Fruit fly (Drosophila melanogaster) whole organism, embryonic: ENCODE measurements around the gene CG15880.

Experiments used
- Adf1 ChIP-seq: fragments of 200-800 bp; sonication (Bioruptor generic); IDR thresholded peaks from 2 replicates; pipeline ENCODE4 v1.3.6; 2022; ENCODE audit warnings: missing biosample characterization, missing genetic modification characterization
- Atf6 ChIP-seq: fragments of 200-800 bp; sonication (Bioruptor generic); IDR thresholded peaks from 2 replicates; pipeline ENCODE4 v1.3.6; 2022; ENCODE audit warnings: missing biosample characterization, missing genetic modification characterization
- Bgb ChIP-seq: fragments of 200-800 bp; sonication (Bioruptor generic); IDR thresholded peaks from 2 replicates; pipeline ENCODE4 v1.3.6; 2022; ENCODE audit warnings: missing biosample characterization, missing genetic modification characterization; ENCODE audit not compliant: partially characterized antibody
- CG11560 ChIP-seq: fragments of 200-800 bp; sonication (Bioruptor generic); IDR thresholded peaks from 3 replicates; pipeline ENCODE4 v1.3.6; 2022; ENCODE audit warnings: missing biosample characterization, missing genetic modification characterization
- CG12942 ChIP-seq: fragments of 200-800 bp; sonication (Bioruptor generic); optimal IDR thresholded peaks from 3 replicates; lab custom pipeline; 2016; ENCODE audit warnings: missing biosample characterization, missing genetic modification characterization
- CG13296 ChIP-seq: fragments of 200-800 bp; sonication (Bioruptor generic); optimal IDR thresholded peaks from 3 replicates; lab custom pipeline; 2018; ENCODE audit warnings: missing biosample characterization, mild to moderate bottlenecking, missing genetic modification characterization
- CG13775 ChIP-seq: fragments of 200-800 bp; sonication (Bioruptor generic); optimal IDR thresholded peaks from 3 replicates; lab custom pipeline; 2017; ENCODE audit warnings: missing biosample characterization, mild to moderate bottlenecking, missing genetic modification characterization
- CG13894 ChIP-seq: fragments of 200-800 bp; sonication (Bioruptor generic); optimal IDR thresholded peaks from 3 replicates; lab custom pipeline; 2018; ENCODE audit warnings: missing biosample characterization, mild to moderate bottlenecking, missing genetic modification characterization, moderate library complexity
- CG15269 ChIP-seq: fragments of 200-800 bp; sonication (Bioruptor generic); optimal IDR thresholded peaks from 2 replicates; lab custom pipeline; 2018; ENCODE audit warnings: missing biosample characterization, mild to moderate bottlenecking, missing genetic modification characterization, moderate library complexity
- CG15601 ChIP-seq: fragments of 200-800 bp; sonication (Bioruptor generic); optimal IDR thresholded peaks from 3 replicates; lab custom pipeline; 2019; ENCODE audit warnings: missing biosample characterization, mild to moderate bottlenecking, missing genetic modification characterization, moderate library complexity
- CG16815 ChIP-seq: fragments of 200-800 bp; sonication (Bioruptor generic); optimal IDR thresholded peaks from 3 replicates; lab custom pipeline; 2017; ENCODE audit warnings: missing biosample characterization, mild to moderate bottlenecking, missing genetic modification characterization
- CG17568 ChIP-seq: fragments of 200-800 bp; sonication (Bioruptor generic); optimal IDR thresholded peaks from 2 replicates; lab custom pipeline; 2018; ENCODE audit warnings: missing biosample characterization, mild to moderate bottlenecking, missing genetic modification characterization, moderate library complexity
- CG1832 ChIP-seq: fragments of 200-800 bp; sonication (Bioruptor generic); optimal IDR thresholded peaks from 2 replicates; lab custom pipeline; 2017; ENCODE audit warnings: missing biosample characterization, mild to moderate bottlenecking, missing genetic modification characterization, inconsistent platforms
- CG2889 ChIP-seq: fragments of 200-800 bp; sonication (Bioruptor generic); IDR thresholded peaks from 3 replicates; pipeline ENCODE4 v1.3.6; 2022; ENCODE audit warnings: missing biosample characterization, missing genetic modification characterization
- CG30403 ChIP-seq: fragments of 200-800 bp; sonication (Bioruptor generic); optimal IDR thresholded peaks from 3 replicates; lab custom pipeline; 2016; ENCODE audit warnings: missing biosample characterization, missing genetic modification characterization
- CG3995 ChIP-seq: fragments of 200-800 bp; sonication (Bioruptor generic); optimal IDR thresholded peaks from 3 replicates; lab custom pipeline; 2016; ENCODE audit warnings: missing biosample characterization, missing genetic modification characterization
- CG42726 ChIP-seq: fragments of 200-800 bp; sonication (Bioruptor generic); IDR thresholded peaks from 2 replicates; pipeline ENCODE4 v1.3.6; 2022; ENCODE audit warnings: missing biosample characterization, missing genetic modification characterization; ENCODE audit not compliant: partially characterized antibody
- CG4707 ChIP-seq: fragments of 200-800 bp; sonication (Bioruptor generic); optimal IDR thresholded peaks from 2 replicates; lab custom pipeline; 2018; ENCODE audit warnings: missing biosample characterization, mild to moderate bottlenecking, missing genetic modification characterization, moderate library complexity
- CG7556 ChIP-seq: fragments of 200-800 bp; sonication (Bioruptor generic); optimal IDR thresholded peaks from 2 replicates; lab custom pipeline; 2017; ENCODE audit warnings: missing biosample characterization, mild to moderate bottlenecking, missing genetic modification characterization
- CG8388 ChIP-seq: fragments of 200-800 bp; sonication (Bioruptor generic); optimal IDR thresholded peaks from 2 replicates; lab custom pipeline; 2019; ENCODE audit warnings: missing biosample characterization, mild to moderate bottlenecking, missing genetic modification characterization, moderate library complexity
- CHES-1-like ChIP-seq: fragments of 200-800 bp; sonication (Bioruptor generic); optimal IDR thresholded peaks from 2 replicates; lab custom pipeline; 2016; ENCODE audit warnings: missing biosample characterization, missing genetic modification characterization
- CoRest ChIP-seq: fragments of 200-800 bp; sonication (Bioruptor generic); optimal IDR thresholded peaks from 3 replicates; lab custom pipeline; 2018; ENCODE audit warnings: missing biosample characterization, mild to moderate bottlenecking, missing genetic modification characterization, moderate library complexity
- Dad ChIP-seq: fragments of 200-800 bp; sonication (Bioruptor generic); optimal IDR thresholded peaks from 3 replicates; lab custom pipeline; 2016; ENCODE audit warnings: missing biosample characterization, missing genetic modification characterization
- ERR ChIP-seq: fragments of 200-800 bp; sonication (Bioruptor generic); optimal IDR thresholded peaks from 2 replicates; lab custom pipeline; 2016; ENCODE audit warnings: missing biosample characterization, missing genetic modification characterization
- GATAe ChIP-seq: fragments of 200-800 bp; sonication (Bioruptor generic); conservative IDR thresholded peaks from 2 replicates; pipeline ENCODE4 v1.3.6; 2022; ENCODE audit warnings: missing biosample characterization, missing genetic modification characterization
- Gug ChIP-seq: fragments of 200-800 bp; sonication (Bioruptor generic); IDR thresholded peaks from 4 replicates; pipeline ENCODE4 v1.3.6; 2022; ENCODE audit warnings: missing biosample characterization, missing genetic modification characterization
- HLH4C ChIP-seq: fragments of 200-800 bp; sonication (Bioruptor generic); IDR thresholded peaks from 3 replicates; pipeline ENCODE4 v1.3.6; 2022; ENCODE audit warnings: missing biosample characterization, missing genetic modification characterization; ENCODE audit not compliant: partially characterized antibody
- Lim3 ChIP-seq: fragments of 200-800 bp; sonication (Bioruptor generic); IDR thresholded peaks from 2 replicates; pipeline ENCODE4 v1.3.6; 2022; ENCODE audit warnings: missing biosample characterization, missing genetic modification characterization
- MESR4 ChIP-seq: fragments of 200-800 bp; sonication (Bioruptor generic); optimal IDR thresholded peaks from 2 replicates; lab custom pipeline; 2018; ENCODE audit warnings: missing biosample characterization, mild to moderate bottlenecking, missing genetic modification characterization, moderate library complexity
- Mrtf ChIP-seq: fragments of 200-800 bp; sonication (Bioruptor generic); IDR thresholded peaks from 3 replicates; pipeline ENCODE4 v1.3.6; 2022; ENCODE audit warnings: missing biosample characterization, missing genetic modification characterization
- Oaz ChIP-seq: fragments of 200-800 bp; sonication (Bioruptor generic); IDR thresholded peaks from 2 replicates; pipeline ENCODE4 v1.3.6; 2022; ENCODE audit warnings: missing biosample characterization, missing genetic modification characterization
- Rfx ChIP-seq: fragments of 200-800 bp; sonication (Bioruptor generic); IDR thresholded peaks from 2 replicates; pipeline ENCODE4 v1.3.6; 2022; ENCODE audit warnings: missing biosample characterization, missing genetic modification characterization
- Rx ChIP-seq: fragments of 200-800 bp; sonication (Bioruptor generic); IDR thresholded peaks from 2 replicates; pipeline ENCODE4 v1.3.6; 2022; ENCODE audit warnings: missing biosample characterization, missing genetic modification characterization
- crc ChIP-seq: fragments of 200-800 bp; sonication (Bioruptor generic); optimal IDR thresholded peaks from 2 replicates; lab custom pipeline; 2016; ENCODE audit warnings: missing biosample characterization, missing genetic modification characterization
- ems ChIP-seq: fragments of 200-800 bp; sonication (Bioruptor generic); optimal IDR thresholded peaks from 3 replicates; lab custom pipeline; 2016; ENCODE audit warnings: missing biosample characterization, missing genetic modification characterization
- grn ChIP-seq: fragments of 200-800 bp; sonication (Bioruptor generic); optimal IDR thresholded peaks from 3 replicates; lab custom pipeline; 2017; ENCODE audit warnings: missing biosample characterization, missing genetic modification characterization
- gsb-n ChIP-seq: fragments of 200-800 bp; sonication (Bioruptor generic); optimal IDR thresholded peaks from 3 replicates; lab custom pipeline; 2018; ENCODE audit warnings: missing biosample characterization, mild to moderate bottlenecking, missing genetic modification characterization
- her ChIP-seq: fragments of 200-800 bp; sonication (Bioruptor generic); optimal IDR thresholded peaks from 2 replicates; lab custom pipeline; 2016; ENCODE audit warnings: missing biosample characterization, missing genetic modification characterization
- odd ChIP-seq: fragments of 200-800 bp; sonication (Bioruptor generic); optimal IDR thresholded peaks from 2 replicates; lab custom pipeline; 2017; ENCODE audit warnings: missing biosample characterization, mild to moderate bottlenecking, missing genetic modification characterization
- pb ChIP-seq: fragments of 200-800 bp; sonication (Bioruptor generic); optimal IDR thresholded peaks from 3 replicates; lab custom pipeline; 2016; ENCODE audit warnings: missing biosample characterization, missing genetic modification characterization
- row ChIP-seq: fragments of 200-800 bp; sonication (Bioruptor generic); IDR thresholded peaks from 3 replicates; pipeline ENCODE4 v1.3.6; 2022; ENCODE audit warnings: missing biosample characterization, missing genetic modification characterization
- sd ChIP-seq: fragments of 200-800 bp; sonication (Bioruptor generic); optimal IDR thresholded peaks from 3 replicates; lab custom pipeline; 2018; ENCODE audit warnings: missing biosample characterization, mild to moderate bottlenecking, missing genetic modification characterization, moderate library complexity
- sim ChIP-seq: fragments of 200-800 bp; sonication (Bioruptor generic); IDR thresholded peaks from 2 replicates; pipeline ENCODE4 v1.3.6; 2022; ENCODE audit warnings: missing biosample characterization, missing genetic modification characterization
- sob ChIP-seq: fragments of 200-800 bp; sonication (Bioruptor generic); IDR thresholded peaks from 2 replicates; pipeline ENCODE4 v1.3.6; 2022; ENCODE audit warnings: missing biosample characterization, missing genetic modification characterization
- stc ChIP-seq: fragments of 200-800 bp; sonication (Bioruptor generic); IDR thresholded peaks from 2 replicates; pipeline ENCODE4 v1.3.6; 2022; ENCODE audit warnings: missing biosample characterization, missing genetic modification characterization
- tap ChIP-seq: fragments of 200-800 bp; optimal IDR thresholded peaks from 3 replicates; lab custom pipeline; 2019; ENCODE audit warnings: missing biosample characterization, mild to moderate bottlenecking, missing genetic modification characterization, moderate library complexity
- tgo ChIP-seq: fragments of 200-800 bp; sonication (Bioruptor generic); IDR thresholded peaks from 3 replicates; pipeline ENCODE4 v1.3.6; 2022; ENCODE audit warnings: missing biosample characterization, missing genetic modification characterization
- vnd ChIP-seq: fragments of 200-800 bp; sonication (Bioruptor generic); IDR thresholded peaks from 3 replicates; pipeline ENCODE4 v1.3.6; 2022; ENCODE audit warnings: missing biosample characterization, missing genetic modification characterization; ENCODE audit not compliant: partially characterized antibody
- wor ChIP-seq: fragments of 200-800 bp; sonication (Bioruptor generic); IDR thresholded peaks from 2 replicates; pipeline ENCODE4 v1.3.6; 2022; ENCODE audit warnings: missing biosample characterization, missing genetic modification characterization

CG15880 gene

dm6 chr2L:866950-867744 lies 49.4 kb upstream of the CG15880 start (continued):
- peak; percentile 79 for TF ChIP-seq Lim3 (GFP tag; lab: Robert Waterston, UW)
- TF ChIP-seq CG30403 (GFP tag; lab: Kevin White, UChicago): peak; percentile 94
- TF ChIP-seq row: peak; percentile 95
- peak; percentile 92 for TF ChIP-seq stc
- peak; percentile 99 for TF ChIP-seq sd
- peak; percentile 67 for TF ChIP-seq Adf1 (GFP tag; lab: Robert Waterston, UW)
- TF ChIP-seq CG3995 (GFP tag; lab: Kevin White, UChicago): peak; percentile 37
- no peak; the same call in 2 of the 3 replicates for TF ChIP-seq HLH4C (GFP tag; lab: Robert Waterston, UW)
- TF ChIP-seq CG13296 (GFP tag; lab: Kevin White, UChicago): peak; percentile 93
- TF ChIP-seq CG13775 (GFP tag; lab: Kevin White, UChicago): peak; percentile 87
- peak; percentile 90 for TF ChIP-seq CG7556 (GFP tag; lab: Kevin White, UChicago)
- TF ChIP-seq sob (GFP tag; lab: Robert Waterston, UW): peak; percentile 95
- TF ChIP-seq Dad (GFP tag; lab: Kevin White, UChicago): peak; percentile 90
- peak; percentile 88 for TF ChIP-seq CG17568 (GFP tag; lab: Kevin White, UChicago)
- peak; percentile 72; the same call in 1 of the 2 replicates for TF ChIP-seq sim (GFP tag; lab: Robert Waterston, UW)
- TF ChIP-seq CG13894: peak; percentile 89
- TF ChIP-seq Mrtf (GFP tag; lab: Robert Waterston, UW): peak; percentile 95
- TF ChIP-seq tgo (GFP tag; lab: Robert Waterston, UW): peak; percentile 95
- TF ChIP-seq Atf6: peak; percentile 92
- TF ChIP-seq ERR (GFP tag; lab: Kevin White, UChicago): peak; percentile 85
- TF ChIP-seq tap (tag; lab: Kevin White, UChicago): peak; percentile 92
- TF ChIP-seq CG2889 (GFP tag; lab: Robert Waterston, UW): peak; percentile 91
- TF ChIP-seq CoRest (tag; lab: Kevin White, UChicago): peak; percentile 94
- TF ChIP-seq wor: peak; percentile 84
- peak; percentile 86 for TF ChIP-seq CG16815 (GFP tag; lab: Kevin White, UChicago)
- peak; percentile 96 for TF ChIP-seq CG15269 (tag; lab: Kevin White, UChicago)
- TF ChIP-seq gsb-n (tag; lab: Kevin White, UChicago): peak; percentile 87
- TF ChIP-seq Rfx: peak; percentile 98
- TF ChIP-seq CG4707: peak; percentile 81
- peak; percentile 90 for TF ChIP-seq CG12942
- TF ChIP-seq CG1832 (GFP tag; lab: Kevin White, UChicago): peak; percentile 81
- peak; percentile 88 for TF ChIP-seq CG8388 (GFP tag; lab: Kevin White, UChicago)
- TF ChIP-seq pb (GFP tag; lab: Kevin White, UChicago): peak; percentile 54
- TF ChIP-seq her (GFP tag; lab: Kevin White, UChicago): peak; percentile 82
- no peak for TF ChIP-seq vnd
- TF ChIP-seq Bgb: peak; percentile 35; the same call in 1 of the 2 replicates
- TF ChIP-seq CG42726 (GFP tag; lab: Robert Waterston, UW): peak; percentile 39; the same call in 1 of the 2 replicates
- no peak for TF ChIP-seq grn (GFP tag; lab: Kevin White, UChicago)
- TF ChIP-seq crc (GFP tag; lab: Kevin White, UChicago): peak; percentile 74
- peak; percentile 93 for TF ChIP-seq Oaz (GFP tag; lab: Robert Waterston, UW)
- TF ChIP-seq CHES-1-like (GFP tag; lab: Kevin White, UChicago): peak; percentile 84
- peak; percentile 91 for TF ChIP-seq Gug
- TF ChIP-seq ems (GFP tag; lab: Kevin White, UChicago): peak; percentile 91
- peak; percentile 24 for TF ChIP-seq MESR4 (GFP tag; lab: Kevin White, UChicago)
- peak; percentile 82 for TF ChIP-seq CG11560 (tag; lab: Robert Waterston, UW)
- peak; percentile 89 for TF ChIP-seq CG15601 (tag; lab: Kevin White, UChicago)
- TF ChIP-seq GATAe (GFP tag; lab: Robert Waterston, UW): peak; percentile 59
- TF ChIP-seq odd: peak; percentile 78
- peak; percentile 90 for TF ChIP-seq Rx
